Fruit fly (Drosophila melanogaster): ENCODE results near the gene CG34456.

CG34456 gene

DNA sequence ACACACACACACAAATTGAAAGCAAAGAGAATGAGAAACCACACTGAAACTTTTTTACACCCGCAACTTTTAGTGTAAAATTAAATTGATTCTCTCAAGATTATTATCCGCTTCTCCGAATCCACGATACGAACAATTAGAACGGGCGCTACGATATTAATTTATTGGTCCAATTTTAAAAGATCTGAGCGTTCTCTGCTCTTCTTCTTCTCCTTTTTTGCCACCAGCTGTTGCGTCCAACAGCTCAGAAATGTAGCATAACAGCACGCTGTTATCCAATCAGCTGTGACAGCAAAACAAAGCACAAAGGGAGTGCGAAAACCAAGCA, 3.2 kb upstream of the CG34456 start, which contains the start of the genes UGP and Svip (continued):
- peak; percentile 27 for TF ChIP-seq CG12769 (tag; optimal IDR thresholded peaks at IDR 0.05)
- no peak for TF ChIP-seq CG1647 (GFP tag; optimal IDR thresholded peaks at IDR 0.05)
- no peak for TF ChIP-seq CG31388 (GFP tag; optimal IDR thresholded peaks at IDR 0.05)
- TF ChIP-seq CG15073 (GFP tag; optimal IDR thresholded peaks at IDR 0.05) = no peak
- TF ChIP-seq CG14710 (tag; optimal IDR thresholded peaks at IDR 0.05) = no peak
- TF ChIP-seq CG3407 (GFP tag; optimal IDR thresholded peaks at IDR 0.05) = no peak
- no peak for TF ChIP-seq sc (optimal IDR thresholded peaks at IDR 0.05)
- no peak for TF ChIP-seq sc (GFP tag; optimal IDR thresholded peaks at IDR 0.05)
- no peak for TF ChIP-seq CG5180 (GFP tag; optimal IDR thresholded peaks at IDR 0.05)
- TF ChIP-seq tup (GFP tag; optimal IDR thresholded peaks at IDR 0.05) = no peak
- no peak for TF ChIP-seq CG6765 (GFP tag; optimal IDR thresholded peaks at IDR 0.05)
- TF ChIP-seq Gug (GFP tag; IDR thresholded peaks at IDR 0.05) = no peak
- TF ChIP-seq CG17829 (tag; optimal IDR thresholded peaks at IDR 0.05) = no peak
- peak; percentile 43 for TF ChIP-seq MESR4 (GFP tag; optimal IDR thresholded peaks at IDR 0.05)
- TF ChIP-seq Atf6 (GFP tag; IDR thresholded peaks at IDR 0.05) = 0 out of 2 replicates have a peak, but pooled peaks have one; percentile 8
- TF ChIP-seq HLH3B (GFP tag; IDR thresholded peaks at IDR 0.05) = no peak
- TF ChIP-seq Ptx1 (GFP tag; IDR thresholded peaks at IDR 0.05) = no peak
- peak; percentile 51 for TF ChIP-seq pzg (GFP tag; optimal IDR thresholded peaks at IDR 0.05)
- no peak for TF ChIP-seq CG34376 (GFP tag; optimal IDR thresholded peaks at IDR 0.05)
- TF ChIP-seq CG8478 (optimal IDR thresholded peaks at IDR 0.05) = no peak
- TF ChIP-seq Awh (GFP tag; IDR thresholded peaks at IDR 0.05) = no peak
- TF ChIP-seq croc (GFP tag; conservative IDR thresholded peaks at IDR 0.05) = no peak
- no peak for TF ChIP-seq Sox102F (GFP tag; optimal IDR thresholded peaks at IDR 0.05)
- TF ChIP-seq corto (GFP tag; optimal IDR thresholded peaks at IDR 0.05) = no peak
- TF ChIP-seq CG2116 (GFP tag; optimal IDR thresholded peaks at IDR 0.05) = peak; percentile 15
- no peak for TF ChIP-seq Sry-β (GFP tag; optimal IDR thresholded peaks at IDR 0.05)
- peak; percentile 29 for TF ChIP-seq CG13287 (GFP tag; IDR thresholded peaks at IDR 0.05; ENCODE audit: partially characterized antibody)
- peak; percentile 10 for TF ChIP-seq Bteb2 (GFP tag; optimal IDR thresholded peaks at IDR 0.05)
- no peak for TF ChIP-seq CG1529 (GFP tag; optimal IDR thresholded peaks at IDR 0.05)
- TF ChIP-seq HLH54F (GFP tag; optimal IDR thresholded peaks at IDR 0.05) = no peak
- TF ChIP-seq aop (GFP tag; IDR thresholded peaks at IDR 0.05) = no peak
- no peak for TF ChIP-seq CG11504 (tag; optimal IDR thresholded peaks at IDR 0.05)
- TF ChIP-seq CG34224 (GFP tag; IDR thresholded peaks at IDR 0.05; ENCODE audit: partially characterized antibody) = 0 out of 3 replicates have a peak, but pooled peaks have one; percentile 15
- TF ChIP-seq CG17568 (GFP tag; optimal IDR thresholded peaks at IDR 0.05) = peak; percentile 25
- no peak for TF ChIP-seq CG17328 (GFP tag; IDR thresholded peaks at IDR 0.05)
- no peak for TF ChIP-seq CG12236 (GFP tag; optimal IDR thresholded peaks at IDR 0.05)
- peak; percentile 3 for TF ChIP-seq Ets97D (GFP tag; optimal IDR thresholded peaks at IDR 0.05)
- peak; percentile 30; the same call in 1 of the 2 replicates for TF ChIP-seq Ada2b (GFP tag; IDR thresholded peaks at IDR 0.05)
- TF ChIP-seq seq (GFP tag; IDR thresholded peaks at IDR 0.05) = no peak
- no peak for TF ChIP-seq Hsf (GFP tag; optimal IDR thresholded peaks at IDR 0.05)
- no peak for TF ChIP-seq peb (GFP tag; IDR thresholded peaks at IDR 0.05)
- TF ChIP-seq Pdp1 (GFP tag; optimal IDR thresholded peaks at IDR 0.05) = no peak
- no peak for TF ChIP-seq ato (GFP tag; IDR thresholded peaks at IDR 0.05; ENCODE audit: partially characterized antibody)
- no peak for TF ChIP-seq CG10321 (GFP tag; IDR thresholded peaks at IDR 0.05)
- no peak for TF ChIP-seq vvl (GFP tag; IDR thresholded peaks at IDR 0.05)
- TF ChIP-seq CG10366 (GFP tag; IDR thresholded peaks at IDR 0.05) = no peak
- no peak for TF ChIP-seq C15 (GFP tag; IDR thresholded peaks at IDR 0.05)
- TF ChIP-seq Mes4 (GFP tag; optimal IDR thresholded peaks at IDR 0.05) = no peak
- no peak for TF ChIP-seq bcd (GFP tag; optimal IDR thresholded peaks at IDR 0.05)
- peak; percentile 54 for TF ChIP-seq sens (GFP tag)
- TF ChIP-seq PHDP (tag; optimal IDR thresholded peaks at IDR 0.05) = no peak
- TF ChIP-seq Bdp1 (GFP tag; optimal IDR thresholded peaks at IDR 0.05) = no peak
- no peak for TF ChIP-seq dmrt99B (tag; optimal IDR thresholded peaks at IDR 0.05)

Measured in whole organism, embryonic.